Worm (Caenorhabditis elegans): ENCODE measurements around the gene F10E7.9.

- TF ChIP-seq snpc-4 (tag; optimal IDR thresholded peaks at IDR 0.05) (no peak), unc-55 (GFP tag; optimal IDR thresholded peaks at IDR 0.05) (no peak), lsy-2 (tag; optimal IDR thresholded peaks at IDR 0.05) (no peak), nhr-237 (tag; optimal IDR thresholded peaks at IDR 0.05) (no peak), nhr-11 (tag; optimal IDR thresholded peaks at IDR 0.05) (no peak), nhr-25 (tag; optimal IDR thresholded peaks at IDR 0.05) (no peak), unc-62 (GFP tag; optimal IDR thresholded peaks at IDR 0.05) (no peak)
Observed at ce11 chrII:7098578-7098977, 11.3 kb downstream of the F10E7.9 start, which contains the start of gene mct-5.

Data from whole organism, L2 larva.